Worm (Caenorhabditis elegans) whole organism, L2 larva: ENCODE measurements around the gene F57B9.3.

ENCODE experiments used
- elt-3 ChIP-seq: sonication (generic microtip); optimal IDR thresholded peaks from 2 replicates; lab custom pipeline; 2017; ENCODE audit warnings: missing biosample characterization, missing genetic modification characterization
- mbf-1 ChIP-seq: sonication (generic microtip); optimal IDR thresholded peaks from 2 replicates; lab custom pipeline; 2017; ENCODE audit warnings: missing biosample characterization, missing genetic modification characterization
- mdl-1 ChIP-seq, 2 experiments: fragments of 150-350 bp in 1 of 2; sonication (generic microtip) in 1 of 2; optimal IDR thresholded peaks; 2 replicates each; lab custom pipeline; 2017; ENCODE audit warnings: missing biosample characterization in 2 of 2, missing genetic modification characterization in 2 of 2
- nhr-6 ChIP-seq: fragments of 150-350 bp; optimal IDR thresholded peaks from 2 replicates; lab custom pipeline; 2014; ENCODE audit warnings: missing biosample characterization, missing genetic modification characterization

ce11 chrIII:6898518-6898917 is 41.1 kb upstream of the F57B9.3 start:
- TF ChIP-seq mbf-1 (tag; lab: Kevin White, UChicago) (no peak), nhr-6 (no peak), mdl-1 (tag; optimal IDR thresholded peaks at IDR 0.05; lab: Kevin White, UChicago) (no peak), elt-3 (no peak)
